Fruit fly (Drosophila melanogaster) whole organism, embryonic: ENCODE results near the gene CG13634.
A peak's percentile ranks its signal among the peaks of the same experiment; 100 is the strongest.

Experiments used
- Abd-B ChIP-seq: fragments of 200-800 bp; sonication (Bioruptor generic); optimal IDR thresholded peaks from 2 replicates; lab custom pipeline; 2018; ENCODE audit warnings: missing biosample characterization, mild to moderate bottlenecking, missing genetic modification characterization, moderate library complexity
- Ada2b ChIP-seq: fragments of 200-800 bp; sonication (Bioruptor generic); IDR thresholded peaks from 2 replicates; pipeline ENCODE4 v1.3.6; 2022; ENCODE audit warnings: missing biosample characterization, missing genetic modification characterization
- BEAF-32 ChIP-seq: fragments of 200-800 bp; sonication (Bioruptor generic); optimal IDR thresholded peaks from 3 replicates; lab custom pipeline; 2017; ENCODE audit warnings: missing biosample characterization, missing genetic modification characterization, mild to moderate bottlenecking, moderate library complexity, missing genetic modification reagents
- CG11247 ChIP-seq: fragments of 200-800 bp; sonication (Bioruptor generic); IDR thresholded peaks from 2 replicates; pipeline ENCODE4 v1.3.6; 2022; ENCODE audit warnings: missing biosample characterization, missing genetic modification characterization
- CG12942 ChIP-seq: fragments of 200-800 bp; sonication (Bioruptor generic); optimal IDR thresholded peaks from 3 replicates; lab custom pipeline; 2016; ENCODE audit warnings: missing biosample characterization, missing genetic modification characterization
- CG13775 ChIP-seq: fragments of 200-800 bp; sonication (Bioruptor generic); optimal IDR thresholded peaks from 3 replicates; lab custom pipeline; 2017; ENCODE audit warnings: missing biosample characterization, mild to moderate bottlenecking, missing genetic modification characterization
- CG15269 ChIP-seq: fragments of 200-800 bp; sonication (Bioruptor generic); optimal IDR thresholded peaks from 2 replicates; lab custom pipeline; 2018; ENCODE audit warnings: missing biosample characterization, mild to moderate bottlenecking, missing genetic modification characterization, moderate library complexity
- CG15479 ChIP-seq: fragments of 200-800 bp; sonication (Bioruptor generic); optimal IDR thresholded peaks from 3 replicates; lab custom pipeline; 2019; ENCODE audit warnings: missing biosample characterization, mild to moderate bottlenecking, missing genetic modification characterization, moderate library complexity
- CG15514 ChIP-seq: fragments of 200-800 bp; sonication (Bioruptor generic); optimal IDR thresholded peaks from 3 replicates; lab custom pipeline; 2017; ENCODE audit warnings: missing biosample characterization, missing genetic modification characterization, mild to moderate bottlenecking, moderate library complexity, missing genetic modification reagents
- CG1602 ChIP-seq: fragments of 200-800 bp; sonication (Bioruptor generic); optimal IDR thresholded peaks from 3 replicates; lab custom pipeline; 2016; ENCODE audit warnings: missing biosample characterization, missing genetic modification characterization
- CG1603 ChIP-seq: fragments of 200-800 bp; sonication (Bioruptor generic); optimal IDR thresholded peaks from 2 replicates; lab custom pipeline; 2019; ENCODE audit warnings: missing biosample characterization, mild to moderate bottlenecking, missing genetic modification characterization, moderate library complexity
- CG17186 ChIP-seq: fragments of 200-800 bp; sonication (Bioruptor generic); optimal IDR thresholded peaks from 3 replicates; lab custom pipeline; 2017; ENCODE audit warnings: missing biosample characterization, missing genetic modification reagents, missing genetic modification characterization
- CG18011 ChIP-seq: fragments of 200-800 bp; sonication (Bioruptor generic); optimal IDR thresholded peaks from 2 replicates; lab custom pipeline; 2017; ENCODE audit warnings: missing biosample characterization, missing genetic modification characterization, mild to moderate bottlenecking, moderate library complexity, missing genotype
- CG18619 ChIP-seq: fragments of 200-800 bp; sonication (Bioruptor generic); optimal IDR thresholded peaks from 3 replicates; lab custom pipeline; 2017; ENCODE audit warnings: missing biosample characterization, mild to moderate bottlenecking, missing genetic modification characterization
- CG18764 ChIP-seq: fragments of 200-800 bp; sonication (Bioruptor generic); optimal IDR thresholded peaks from 3 replicates; lab custom pipeline; 2016; ENCODE audit warnings: missing biosample characterization, missing genetic modification characterization
- CG32532 ChIP-seq: fragments of 200-800 bp; sonication (Bioruptor generic); IDR thresholded peaks from 2 replicates; pipeline ENCODE4 v1.3.6; 2022; ENCODE audit warnings: missing biosample characterization, missing genetic modification characterization
- CG33557 ChIP-seq: fragments of 200-800 bp; sonication (Bioruptor generic); optimal IDR thresholded peaks from 2 replicates; lab custom pipeline; 2019; ENCODE audit warnings: missing biosample characterization, mild to moderate bottlenecking, missing genetic modification characterization, moderate library complexity
- CG34224 ChIP-seq: fragments of 200-800 bp; sonication (Bioruptor generic); IDR thresholded peaks from 3 replicates; pipeline ENCODE4 v1.3.6; 2022; ENCODE audit warnings: missing biosample characterization, missing genetic modification characterization; ENCODE audit not compliant: partially characterized antibody
- CG6854 ChIP-seq: fragments of 200-800 bp; sonication (Bioruptor generic); optimal IDR thresholded peaks from 3 replicates; lab custom pipeline; 2017; ENCODE audit warnings: missing biosample characterization, mild to moderate bottlenecking, missing genetic modification characterization
- CG7271 ChIP-seq: fragments of 200-800 bp; sonication (Bioruptor generic); optimal IDR thresholded peaks from 2 replicates; lab custom pipeline; 2018; ENCODE audit warnings: missing biosample characterization, mild to moderate bottlenecking, missing genetic modification characterization, moderate library complexity
- CG7987 ChIP-seq: fragments of 200-800 bp; sonication (Bioruptor generic); optimal IDR thresholded peaks from 2 replicates; lab custom pipeline; 2018; ENCODE audit warnings: missing biosample characterization, mild to moderate bottlenecking, missing genetic modification characterization, moderate library complexity
- CG9437 ChIP-seq: fragments of 200-800 bp; sonication (Bioruptor generic); optimal IDR thresholded peaks from 2 replicates; lab custom pipeline; 2018; ENCODE audit warnings: missing biosample characterization, mild to moderate bottlenecking, missing genetic modification characterization
- CG9727 ChIP-seq: fragments of 200-800 bp; sonication (Bioruptor generic); optimal IDR thresholded peaks from 3 replicates; lab custom pipeline; 2017; ENCODE audit warnings: missing biosample characterization, mild to moderate bottlenecking, missing genetic modification characterization
- CG9932 ChIP-seq: fragments of 200-800 bp; sonication (Bioruptor generic); IDR thresholded peaks from 2 replicates; pipeline ENCODE4 v1.3.6; 2022; ENCODE audit warnings: missing biosample characterization, missing genetic modification characterization
- CrebB ChIP-seq: fragments of 200-800 bp; sonication (Bioruptor generic); optimal IDR thresholded peaks from 3 replicates; lab custom pipeline; 2018; ENCODE audit warnings: missing biosample characterization, mild to moderate bottlenecking, missing genetic modification characterization
- Dbx ChIP-seq: fragments of 200-800 bp; sonication (Bioruptor generic); IDR thresholded peaks from 3 replicates; pipeline ENCODE4 v1.3.6; 2022; ENCODE audit warnings: missing biosample characterization, missing genetic modification characterization
- Fer2 ChIP-seq: fragments of 200-800 bp; sonication (Bioruptor generic); optimal IDR thresholded peaks from 2 replicates; lab custom pipeline; 2018; ENCODE audit warnings: missing biosample characterization, mild to moderate bottlenecking, missing genetic modification characterization, moderate library complexity
- NfI ChIP-seq: fragments of 200-800 bp; sonication (Bioruptor generic); optimal IDR thresholded peaks from 3 replicates; lab custom pipeline; 2018; ENCODE audit warnings: missing biosample characterization, mild to moderate bottlenecking, missing genetic modification characterization, moderate library complexity
- Rfx ChIP-seq: fragments of 200-800 bp; sonication (Bioruptor generic); IDR thresholded peaks from 2 replicates; pipeline ENCODE4 v1.3.6; 2022; ENCODE audit warnings: missing biosample characterization, missing genetic modification characterization
- Tbp ChIP-seq: fragments of >200 bp; optimal IDR thresholded peaks from 2 replicates; lab custom pipeline; 2018; ENCODE audit warnings: missing biosample characterization, missing genetic modification characterization
- al ChIP-seq: fragments of 200-800 bp; sonication (Bioruptor generic); IDR thresholded peaks from 2 replicates; pipeline ENCODE4 v1.3.6; 2022; ENCODE audit warnings: missing biosample characterization, missing genetic modification characterization
- cad ChIP-seq: fragments of >200 bp; optimal IDR thresholded peaks from 2 replicates; lab custom pipeline; 2017; ENCODE audit warnings: missing biosample characterization, missing genetic modification characterization
- cato ChIP-seq: fragments of 200-800 bp; sonication (Bioruptor generic); optimal IDR thresholded peaks from 2 replicates; lab custom pipeline; 2016; ENCODE audit warnings: missing biosample characterization, missing genetic modification characterization, borderline replicate concordance
- corto ChIP-seq: fragments of 200-800 bp; sonication (Bioruptor generic); optimal IDR thresholded peaks from 2 replicates; lab custom pipeline; 2016; ENCODE audit warnings: missing biosample characterization, mild to moderate bottlenecking, missing genetic modification characterization, moderate library complexity
- gt ChIP-seq: fragments of 200-800 bp; sonication (Bioruptor generic); IDR thresholded peaks from 2 replicates; pipeline ENCODE4 v1.3.6; 2022; ENCODE audit warnings: missing biosample characterization, missing genetic modification characterization
- kay ChIP-seq: fragments of 200-800 bp; sonication (Bioruptor generic); optimal IDR thresholded peaks from 2 replicates; lab custom pipeline; 2016; ENCODE audit warnings: missing biosample characterization, missing genetic modification characterization
- oc ChIP-seq: fragments of 200-800 bp; sonication (Bioruptor generic); optimal IDR thresholded peaks from 2 replicates; lab custom pipeline; 2018; ENCODE audit warnings: missing biosample characterization, mild to moderate bottlenecking, missing genetic modification characterization, moderate library complexity
- prd ChIP-seq, 3 experiments: fragments of >200 bp in 2 of 3; fragments of 200-800 bp in 1 of 3; sonication (Bioruptor generic) in 1 of 3; optimal IDR thresholded peaks in 2 of 3; IDR thresholded peaks in 1 of 3; 2 replicates in 2 of 3; 3 replicates in 1 of 3; pipeline versions ENCODE4 v1.3.6 to Lab custom; 2017 to 2022; ENCODE audit warnings: missing biosample characterization in 1 of 3, missing genetic modification characterization in 1 of 3
- pum ChIP-seq: fragments of 200-800 bp; sonication (Bioruptor generic); optimal IDR thresholded peaks from 2 replicates; lab custom pipeline; 2016; ENCODE audit warnings: missing biosample characterization, missing genetic modification characterization
- rib ChIP-seq: fragments of 200-800 bp; sonication (Bioruptor generic); IDR thresholded peaks from 2 replicates; pipeline ENCODE4 v1.3.6; 2022; ENCODE audit warnings: missing biosample characterization, missing genetic modification characterization
- sens ChIP-seq: fragments of 200-800 bp; sonication (Bioruptor generic); peaks from one replicate; lab custom pipeline; 2016; ENCODE audit warnings: missing biosample characterization, missing genetic modification characterization
- seq ChIP-seq: fragments of 200-800 bp; sonication (Bioruptor generic); IDR thresholded peaks from 2 replicates; pipeline ENCODE4 v1.3.6; 2022; ENCODE audit warnings: missing biosample characterization, missing genetic modification characterization
- slou ChIP-seq: fragments of 200-800 bp; sonication (Bioruptor generic); optimal IDR thresholded peaks from 3 replicates; lab custom pipeline; 2016; ENCODE audit warnings: missing biosample characterization, missing genetic modification characterization
- ssp ChIP-seq: fragments of 200-800 bp; sonication (Bioruptor generic); IDR thresholded peaks from 2 replicates; pipeline ENCODE4 v1.3.6; 2022; ENCODE audit warnings: missing biosample characterization, missing genetic modification characterization
- tio ChIP-seq: fragments of 200-800 bp; sonication (Bioruptor generic); optimal IDR thresholded peaks from 2 replicates; lab custom pipeline; 2017; ENCODE audit warnings: missing biosample characterization, missing genetic modification characterization, inconsistent platforms
- tll ChIP-seq, 2 experiments: fragments of 200-800 bp in 1 of 2; fragments of >200 bp in 1 of 2; sonication (Bioruptor generic) in 1 of 2; optimal IDR thresholded peaks; 2 replicates each; lab custom pipeline; 2017 to 2019; ENCODE audit warnings: missing biosample characterization in 2 of 2, missing genetic modification characterization in 2 of 2, mild to moderate bottlenecking in 1 of 2, moderate library complexity in 1 of 2
- tx ChIP-seq: fragments of 200-800 bp; sonication (Bioruptor generic); optimal IDR thresholded peaks from 2 replicates; lab custom pipeline; 2016; ENCODE audit warnings: missing biosample characterization, missing genetic modification characterization
- zfh1 ChIP-seq: fragments of 200-800 bp; sonication (Bioruptor generic); IDR thresholded peaks from 3 replicates; pipeline ENCODE4 v1.3.6; 2022; ENCODE audit warnings: missing biosample characterization, missing genetic modification characterization
- zfh2 ChIP-seq: fragments of 200-800 bp; sonication (Bioruptor generic); optimal IDR thresholded peaks from 2 replicates; lab custom pipeline; 2016; ENCODE audit warnings: missing biosample characterization, missing genetic modification characterization

The CG13634 gene

dm6 chr3R:24829887-24830351, 40.0 kb upstream of the CG13634 start, which contains the start of the genes Kaz and CG43273 (continued):
- TF ChIP-seq CG9932: peak; percentile 78
- no peak for TF ChIP-seq gt (GFP tag; lab: Robert Waterston, UW)
- no peak for TF ChIP-seq CG1603 (tag; lab: Kevin White, UChicago)
- TF ChIP-seq oc: peak; percentile 76
- peak; percentile 64 for TF ChIP-seq CG32532 (GFP tag; lab: Robert Waterston, UW)
- no peak for TF ChIP-seq tio (GFP tag; lab: Kevin White, UChicago)
- peak; percentile 15 for TF ChIP-seq cato (GFP tag; lab: Kevin White, UChicago)
- TF ChIP-seq Fer2 (tag; lab: Kevin White, UChicago): peak; percentile 39
- no peak for TF ChIP-seq tx (GFP tag; lab: Kevin White, UChicago)
- TF ChIP-seq CG18619 (GFP tag; lab: Kevin White, UChicago): peak; percentile 36
- no peak for TF ChIP-seq rib (GFP tag; lab: Robert Waterston, UW)
- TF ChIP-seq NfI (GFP tag; lab: Kevin White, UChicago): peak; percentile 74
- peak; percentile 35 for TF ChIP-seq slou (GFP tag; lab: Kevin White, UChicago)
- peak; percentile 11 for TF ChIP-seq CG6854 (GFP tag; lab: Kevin White, UChicago)
- no peak for TF ChIP-seq CG34224 (GFP tag; lab: Robert Waterston, UW)
- peak; percentile 25 for TF ChIP-seq CG9437
- TF ChIP-seq Abd-B (GFP tag; lab: Kevin White, UChicago): peak; percentile 81
- TF ChIP-seq CG33557 (GFP tag; lab: Kevin White, UChicago): peak; percentile 55
- peak; percentile 32 for TF ChIP-seq CG9727 (GFP tag; lab: Kevin White, UChicago)
- peak; percentile 37 for TF ChIP-seq CG15514
- peak; percentile 44 for TF ChIP-seq CG17186
- TF ChIP-seq tll (GFP tag; optimal IDR thresholded peaks at IDR 0.05; lab: Kevin White, UChicago): peak in 1 of 2 experiments; percentile 28
- peak; percentile 36; the same call in 1 of the 2 replicates for TF ChIP-seq al (GFP tag; lab: Robert Waterston, UW)
- 0 out of 2 replicates have a peak, but pooled peaks have one; percentile 27 for TF ChIP-seq ssp (GFP tag; lab: Robert Waterston, UW)
- peak; percentile 34; the same call in 1 of the 3 replicates for TF ChIP-seq zfh1 (GFP tag; lab: Robert Waterston, UW)
- TF ChIP-seq zfh2: peak; percentile 20
- TF ChIP-seq Dbx (GFP tag; lab: Robert Waterston, UW): no peak
- TF ChIP-seq cad (GFP tag; lab: Kevin White, UChicago): no peak
- TF ChIP-seq kay (GFP tag; lab: Kevin White, UChicago): peak; percentile 26
- peak; percentile 66 for TF ChIP-seq CG13775 (GFP tag; lab: Kevin White, UChicago)
- TF ChIP-seq CG12942: peak; percentile 40
- peak; percentile 27 for TF ChIP-seq BEAF-32 (GFP tag; lab: Kevin White, UChicago)
- no peak for TF ChIP-seq CG11247 (GFP tag; lab: Robert Waterston, UW)
- TF ChIP-seq CG15479: no peak
- no peak for TF ChIP-seq CG7987
- no peak for TF ChIP-seq CG18764 (GFP tag; lab: Kevin White, UChicago)
- no peak for TF ChIP-seq CG15269 (tag; lab: Kevin White, UChicago)
- no peak for TF ChIP-seq seq (GFP tag; lab: Robert Waterston, UW)
- TF ChIP-seq CrebB (tag; lab: Kevin White, UChicago): no peak
- peak; percentile 2 for TF ChIP-seq CG7271 (tag; lab: Kevin White, UChicago)
- TF ChIP-seq CG1602 (GFP tag; lab: Kevin White, UChicago): peak; percentile 48
- peak; percentile 73 for TF ChIP-seq Rfx (GFP tag; lab: Robert Waterston, UW)
- peak; percentile 57 for TF ChIP-seq CG18011 (GFP tag; lab: Kevin White, UChicago)
- TF ChIP-seq sens (GFP tag; lab: Kevin White, UChicago): peak; percentile 81
- TF ChIP-seq Tbp (GFP tag; lab: Kevin White, UChicago): no peak
- no peak for TF ChIP-seq prd (optimal IDR thresholded peaks at IDR 0.05; lab: Kevin White, UChicago)
- TF ChIP-seq prd (GFP tag; IDR thresholded peaks at IDR 0.05; lab: Robert Waterston, UW): peak; percentile 64; the same call in 2 of the 3 replicates
- no peak for TF ChIP-seq Ada2b (GFP tag; lab: Robert Waterston, UW)
- peak; percentile 0 for TF ChIP-seq pum
- TF ChIP-seq corto: no peak
